Worm (Caenorhabditis elegans) whole organism, L2 larva: ENCODE data around the gene pqn-70.

Experiments used
- F13H6.1 ChIP-seq: sonication (generic microtip); optimal IDR thresholded peaks from 2 replicates; lab custom pipeline; 2016; ENCODE audit warnings: missing genetic modification characterization, missing compliant biosample characterization
- R02D3.7 ChIP-seq: fragments of 150-350 bp; optimal IDR thresholded peaks from 2 replicates; lab custom pipeline; 2014; ENCODE audit warnings: missing biosample characterization, missing genetic modification characterization
- ZK546.5 ChIP-seq: sonication (generic microtip); optimal IDR thresholded peaks from 2 replicates; lab custom pipeline; 2017; ENCODE audit warnings: missing biosample characterization, missing genetic modification characterization
- blmp-1 ChIP-seq: sonication (generic microtip); optimal IDR thresholded peaks from 2 replicates; lab custom pipeline; 2017; ENCODE audit warnings: missing genetic modification characterization, mild to moderate bottlenecking, missing compliant biosample characterization, antibody characterized with exemption, moderate library complexity; ENCODE audit not compliant: insufficient read depth
- egl-27 ChIP-seq: sonication (generic microtip); optimal IDR thresholded peaks from 3 replicates; lab custom pipeline; 2017; ENCODE audit warnings: missing biosample characterization, missing genetic modification reagents, missing genetic modification characterization
- gmeb-1 ChIP-seq: fragments of 150-350 bp; optimal IDR thresholded peaks from 2 replicates; lab custom pipeline; 2014; ENCODE audit warnings: missing biosample characterization, missing genetic modification characterization
- nhr-10 ChIP-seq: sonication (generic microtip); optimal IDR thresholded peaks from 2 replicates; lab custom pipeline; 2017; ENCODE audit warnings: missing biosample characterization, missing genetic modification characterization
- nhr-237 ChIP-seq: fragments of 150-350 bp; optimal IDR thresholded peaks from 2 replicates; lab custom pipeline; 2014; ENCODE audit warnings: missing biosample characterization, missing genetic modification characterization
- snpc-4 ChIP-seq: fragments of 150-350 bp; optimal IDR thresholded peaks from 2 replicates; lab custom pipeline; 2014; ENCODE audit warnings: missing biosample characterization, missing genetic modification characterization
- unc-39 ChIP-seq: fragments of 150-350 bp; optimal IDR thresholded peaks from 2 replicates; lab custom pipeline; 2014; ENCODE audit warnings: missing biosample characterization, missing genetic modification characterization
- unc-62 ChIP-seq: fragments of 150-350 bp; optimal IDR thresholded peaks from 2 replicates; lab custom pipeline; 2014; ENCODE audit warnings: missing biosample characterization, missing genetic modification reagents, missing genetic modification characterization
- zag-1 ChIP-seq: fragments of 150-350 bp; optimal IDR thresholded peaks from 2 replicates; lab custom pipeline; 2014; ENCODE audit warnings: missing biosample characterization, missing genetic modification characterization

ce11 chrV:11268791-11269190 is 40.3 kb upstream of the pqn-70 start, which contains the start of gene str-115:
- TF ChIP-seq F13H6.1 (tag; lab: Kevin White, UChicago), result no peak
- no peak for TF ChIP-seq nhr-237 (tag; lab: Kevin White, UChicago)
- TF ChIP-seq unc-62 (GFP tag; lab: Kevin White, UChicago), result no peak
- TF ChIP-seq egl-27 (tag; lab: Kevin White, UChicago), result no peak
- TF ChIP-seq ZK546.5 (tag; lab: Kevin White, UChicago), result no peak
- no peak for TF ChIP-seq snpc-4
- no peak for TF ChIP-seq gmeb-1 (tag; lab: Kevin White, UChicago)
- no peak for TF ChIP-seq zag-1 (tag; lab: Kevin White, UChicago)
- TF ChIP-seq unc-39 (tag; lab: Kevin White, UChicago), result no peak
- no peak for TF ChIP-seq blmp-1 (tag; lab: Kevin White, UChicago)
- TF ChIP-seq R02D3.7 (tag; lab: Kevin White, UChicago), result no peak
- TF ChIP-seq nhr-10 (tag; lab: Kevin White, UChicago), result no peak
